Fruit fly (Drosophila melanogaster) whole organism, embryonic: Measurements from ENCODE around the gene HSPBAP1.

Experiments
- Adf1 ChIP-seq: fragments of 200-800 bp; sonication (Bioruptor generic); IDR thresholded peaks from 2 replicates; pipeline ENCODE4 v1.3.6; 2022; ENCODE audit warnings: missing biosample characterization, missing genetic modification characterization
- Asciz ChIP-seq: fragments of 200-800 bp; sonication (Bioruptor generic); optimal IDR thresholded peaks from 2 replicates; lab custom pipeline; 2017; ENCODE audit warnings: missing biosample characterization, mild to moderate bottlenecking, missing genetic modification characterization, missing genetic modification reagents
- CG10209 ChIP-seq: fragments of 200-800 bp; sonication (Bioruptor generic); optimal IDR thresholded peaks from 3 replicates; lab custom pipeline; 2017; ENCODE audit warnings: missing biosample characterization, mild to moderate bottlenecking, missing genetic modification characterization, missing genetic modification reagents
- CG10366 ChIP-seq: fragments of 200-800 bp; sonication (Bioruptor generic); IDR thresholded peaks from 2 replicates; pipeline ENCODE4 v1.3.6; 2022; ENCODE audit warnings: missing biosample characterization, missing genetic modification characterization
- CG10979 ChIP-seq: fragments of 200-800 bp; sonication (Bioruptor generic); optimal IDR thresholded peaks from 2 replicates; lab custom pipeline; 2018; ENCODE audit warnings: missing biosample characterization, mild to moderate bottlenecking, missing genetic modification characterization, moderate library complexity
- CG11247 ChIP-seq: fragments of 200-800 bp; sonication (Bioruptor generic); IDR thresholded peaks from 2 replicates; pipeline ENCODE4 v1.3.6; 2022; ENCODE audit warnings: missing biosample characterization, missing genetic modification characterization
- CG11695 ChIP-seq: fragments of 200-800 bp; sonication (Bioruptor generic); IDR thresholded peaks from 3 replicates; pipeline ENCODE4 v1.3.6; 2022; ENCODE audit warnings: missing biosample characterization, missing genetic modification characterization
- CG12071 ChIP-seq: fragments of 200-800 bp; sonication (Bioruptor generic); optimal IDR thresholded peaks from 3 replicates; lab custom pipeline; 2018; ENCODE audit warnings: missing biosample characterization, mild to moderate bottlenecking, missing genetic modification characterization
- CG14050 ChIP-seq: fragments of 200-800 bp; sonication (Bioruptor generic); IDR thresholded peaks from 3 replicates; pipeline ENCODE4 v1.3.6; 2022; ENCODE audit warnings: missing biosample characterization, missing genetic modification characterization
- CG15073 ChIP-seq: fragments of 200-800 bp; sonication (Bioruptor generic); optimal IDR thresholded peaks from 2 replicates; lab custom pipeline; 2016; ENCODE audit warnings: missing biosample characterization, missing genetic modification characterization
- CG15514 ChIP-seq: fragments of 200-800 bp; sonication (Bioruptor generic); optimal IDR thresholded peaks from 3 replicates; lab custom pipeline; 2017; ENCODE audit warnings: missing biosample characterization, missing genetic modification characterization, mild to moderate bottlenecking, moderate library complexity, missing genetic modification reagents
- CG16813 ChIP-seq: fragments of 200-800 bp; sonication (Bioruptor generic); IDR thresholded peaks from 3 replicates; pipeline ENCODE4 v1.3.6; 2022; ENCODE audit warnings: missing biosample characterization, missing genetic modification characterization; ENCODE audit not compliant: partially characterized antibody
- CG18599 ChIP-seq: fragments of 200-800 bp; sonication (Bioruptor generic); optimal IDR thresholded peaks from 3 replicates; lab custom pipeline; 2017; ENCODE audit warnings: missing biosample characterization, missing genetic modification characterization, mild to moderate bottlenecking, moderate library complexity, missing genetic modification reagents
- CG2120 ChIP-seq: fragments of 200-800 bp; sonication (Bioruptor generic); optimal IDR thresholded peaks from 3 replicates; lab custom pipeline; 2016; ENCODE audit warnings: missing biosample characterization, missing genetic modification characterization
- CG32532 ChIP-seq: fragments of 200-800 bp; sonication (Bioruptor generic); IDR thresholded peaks from 2 replicates; pipeline ENCODE4 v1.3.6; 2022; ENCODE audit warnings: missing biosample characterization, missing genetic modification characterization
- CG3281 ChIP-seq: fragments of 200-800 bp; sonication (Bioruptor generic); optimal IDR thresholded peaks from 3 replicates; lab custom pipeline; 2017; ENCODE audit warnings: missing biosample characterization, mild to moderate bottlenecking, missing genetic modification characterization
- CG6854 ChIP-seq: fragments of 200-800 bp; sonication (Bioruptor generic); optimal IDR thresholded peaks from 3 replicates; lab custom pipeline; 2017; ENCODE audit warnings: missing biosample characterization, mild to moderate bottlenecking, missing genetic modification characterization
- CG7372 ChIP-seq: fragments of 200-800 bp; sonication (Bioruptor generic); IDR thresholded peaks from 2 replicates; pipeline ENCODE4 v1.3.6; 2022; ENCODE audit warnings: missing biosample characterization, missing genetic modification characterization
- CG7556 ChIP-seq: fragments of 200-800 bp; sonication (Bioruptor generic); optimal IDR thresholded peaks from 2 replicates; lab custom pipeline; 2017; ENCODE audit warnings: missing biosample characterization, mild to moderate bottlenecking, missing genetic modification characterization
- CG7786 ChIP-seq: fragments of 200-800 bp; sonication (Bioruptor generic); optimal IDR thresholded peaks from 2 replicates; lab custom pipeline; 2016; ENCODE audit warnings: missing biosample characterization, missing genetic modification characterization
- CG9932 ChIP-seq: fragments of 200-800 bp; sonication (Bioruptor generic); IDR thresholded peaks from 2 replicates; pipeline ENCODE4 v1.3.6; 2022; ENCODE audit warnings: missing biosample characterization, missing genetic modification characterization
- Dbx ChIP-seq: fragments of 200-800 bp; sonication (Bioruptor generic); IDR thresholded peaks from 3 replicates; pipeline ENCODE4 v1.3.6; 2022; ENCODE audit warnings: missing biosample characterization, missing genetic modification characterization
- Deaf1 ChIP-seq: fragments of 200-800 bp; optimal IDR thresholded peaks from 3 replicates; lab custom pipeline; 2019; ENCODE audit warnings: missing biosample characterization, mild to moderate bottlenecking, missing genetic modification characterization, moderate library complexity
- Ets65A ChIP-seq: fragments of 200-800 bp; sonication (Bioruptor generic); peaks from one replicate; lab custom pipeline; 2016; ENCODE audit warnings: missing biosample characterization, missing genetic modification characterization
- Hmr ChIP-seq: fragments of 200-800 bp; sonication (Bioruptor generic); optimal IDR thresholded peaks from 3 replicates; lab custom pipeline; 2017; ENCODE audit warnings: mild to moderate bottlenecking, missing biosample characterization, missing genetic modification reagents, missing genetic modification characterization
- Med ChIP-seq: fragments of 200-800 bp; sonication (Bioruptor generic); peaks from one replicate; lab custom pipeline; 2016; ENCODE audit warnings: missing biosample characterization, missing genetic modification characterization, mild to moderate bottlenecking, inconsistent platforms, moderate library complexity
- Meics ChIP-seq: fragments of 200-800 bp; sonication (Bioruptor generic); optimal IDR thresholded peaks from 2 replicates; lab custom pipeline; 2017; ENCODE audit warnings: missing biosample characterization, mild to moderate bottlenecking, missing genetic modification characterization
- NFAT ChIP-seq: fragments of 200-800 bp; sonication (Bioruptor generic); IDR thresholded peaks from 2 replicates; pipeline ENCODE4 v1.3.6; 2022; ENCODE audit warnings: missing biosample characterization, missing genetic modification characterization
- Rfx ChIP-seq: fragments of 200-800 bp; sonication (Bioruptor generic); IDR thresholded peaks from 2 replicates; pipeline ENCODE4 v1.3.6; 2022; ENCODE audit warnings: missing biosample characterization, missing genetic modification characterization
- Rx ChIP-seq: fragments of 200-800 bp; sonication (Bioruptor generic); IDR thresholded peaks from 2 replicates; pipeline ENCODE4 v1.3.6; 2022; ENCODE audit warnings: missing biosample characterization, missing genetic modification characterization
- abd-A ChIP-seq: fragments of 200-800 bp; sonication (Bioruptor generic); optimal IDR thresholded peaks from 3 replicates; lab custom pipeline; 2019; ENCODE audit warnings: missing biosample characterization, mild to moderate bottlenecking, missing genetic modification characterization, moderate library complexity
- bsh ChIP-seq, 2 experiments: fragments of 200-800 bp; sonication (Bioruptor generic); optimal IDR thresholded peaks; 2 replicates each; lab custom pipeline; 2017 to 2018; ENCODE audit warnings: mild to moderate bottlenecking in 2 of 2, missing biosample characterization in 2 of 2, missing genetic modification characterization in 2 of 2, moderate library complexity in 1 of 2
- disco-r ChIP-seq: fragments of 200-800 bp; sonication (Bioruptor generic); optimal IDR thresholded peaks from 2 replicates; lab custom pipeline; 2016; ENCODE audit warnings: missing biosample characterization, missing genetic modification characterization
- dmrt11E ChIP-seq: fragments of 200-800 bp; sonication (Bioruptor generic); optimal IDR thresholded peaks from 3 replicates; lab custom pipeline; 2018; ENCODE audit warnings: missing biosample characterization, mild to moderate bottlenecking, missing genetic modification characterization, moderate library complexity
- dysf ChIP-seq: fragments of 200-800 bp; sonication (Bioruptor generic); IDR thresholded peaks from 3 replicates; pipeline ENCODE4 v1.3.6; 2022; ENCODE audit warnings: missing biosample characterization, missing genetic modification characterization
- gce ChIP-seq: fragments of 200-800 bp; sonication (Bioruptor generic); IDR thresholded peaks from 3 replicates; pipeline ENCODE4 v1.3.6; 2022; ENCODE audit warnings: missing biosample characterization, missing genetic modification characterization
- hkb ChIP-seq, 2 experiments: fragments of 200-800 bp in 1 of 2; fragments of >200 bp in 1 of 2; sonication (Bioruptor generic) in 1 of 2; IDR thresholded peaks in 1 of 2; optimal IDR thresholded peaks in 1 of 2; 2 replicates each; pipeline versions ENCODE4 v1.3.6 to Lab custom; 2017 to 2022; ENCODE audit warnings: missing biosample characterization in 1 of 2, missing genetic modification characterization in 1 of 2
- jing ChIP-seq: fragments of 200-800 bp; sonication (Bioruptor generic); optimal IDR thresholded peaks from 2 replicates; lab custom pipeline; 2018; ENCODE audit warnings: missing biosample characterization, mild to moderate bottlenecking, missing genetic modification characterization
- lab ChIP-seq: fragments of 200-800 bp; sonication (Bioruptor generic); optimal IDR thresholded peaks from 3 replicates; lab custom pipeline; 2017; ENCODE audit warnings: missing biosample characterization, missing genetic modification characterization, mild to moderate bottlenecking, moderate library complexity, missing genetic modification reagents
- lilli ChIP-seq: fragments of 200-800 bp; sonication (Bioruptor generic); optimal IDR thresholded peaks from 3 replicates; lab custom pipeline; 2016; ENCODE audit warnings: missing biosample characterization, missing genetic modification characterization
- lmd ChIP-seq: fragments of 200-800 bp; sonication (Bioruptor generic); IDR thresholded peaks from 2 replicates; pipeline ENCODE4 v1.3.6; 2022; ENCODE audit warnings: missing biosample characterization, missing genetic modification characterization
- nau ChIP-seq: fragments of 200-800 bp; sonication (Bioruptor generic); optimal IDR thresholded peaks from 3 replicates; lab custom pipeline; 2017; ENCODE audit warnings: missing biosample characterization, mild to moderate bottlenecking, missing genetic modification characterization, missing genetic modification reagents
- pho ChIP-seq: fragments of 200-800 bp; sonication (Bioruptor generic); optimal IDR thresholded peaks from 2 replicates; lab custom pipeline; 2016; ENCODE audit warnings: missing biosample characterization, missing genetic modification characterization
- row ChIP-seq: fragments of 200-800 bp; sonication (Bioruptor generic); IDR thresholded peaks from 3 replicates; pipeline ENCODE4 v1.3.6; 2022; ENCODE audit warnings: missing biosample characterization, missing genetic modification characterization
- scrt ChIP-seq: fragments of 200-800 bp; sonication (Bioruptor generic); optimal IDR thresholded peaks from 2 replicates; lab custom pipeline; 2018; ENCODE audit warnings: missing biosample characterization, mild to moderate bottlenecking, missing genetic modification characterization, moderate library complexity
- slbo ChIP-seq: fragments of 200-800 bp; sonication (Bioruptor generic); IDR thresholded peaks from 2 replicates; pipeline ENCODE4 v1.3.6; 2022; ENCODE audit warnings: missing biosample characterization, missing genetic modification characterization
- unpg ChIP-seq: fragments of 200-800 bp; sonication (Bioruptor generic); optimal IDR thresholded peaks from 3 replicates; lab custom pipeline; 2018; ENCODE audit warnings: missing biosample characterization, mild to moderate bottlenecking, missing genetic modification characterization, moderate library complexity
- wdn ChIP-seq: fragments of 200-800 bp; sonication (Bioruptor generic); IDR thresholded peaks from 2 replicates; pipeline ENCODE4 v1.3.6; 2022; ENCODE audit warnings: missing biosample characterization, missing genetic modification characterization

Gene HSPBAP1

dm6 chr3R:27661971-27662489, 33.0 kb upstream of the HSPBAP1 start, which contains the start of gene unc80:
Gene unc80 (plus strand): TSS chr3R:27662439.
- TF ChIP-seq jing (GFP tag; lab: Kevin White, UChicago) (no peak), CG18599 (GFP tag; lab: Kevin White, UChicago) (peak; percentile 81), CG32532 (GFP tag; lab: Robert Waterston, UW) (peak; percentile 51; the same call in 1 of the 2 replicates), CG10209 (GFP tag; lab: Kevin White, UChicago) (peak; percentile 7), Rx (GFP tag; lab: Robert Waterston, UW) (no peak), wdn (0 out of 2 replicates have a peak, but pooled peaks have one; percentile 50), CG16813 (GFP tag; lab: Robert Waterston, UW) (no peak), lmd (GFP tag; lab: Robert Waterston, UW) (peak; percentile 27; the same call in 1 of the 2 replicates), Ets65A (GFP tag; lab: Kevin White, UChicago) (peak; percentile 13), Meics (GFP tag; lab: Kevin White, UChicago) (peak; percentile 34), scrt (GFP tag; lab: Kevin White, UChicago) (peak; percentile 19), Deaf1 (peak; percentile 84), Hmr (GFP tag; lab: Kevin White, UChicago) (peak; percentile 59), CG7556 (peak; percentile 14), dmrt11E (tag; lab: Kevin White, UChicago) (no peak), CG11695 (GFP tag; lab: Robert Waterston, UW) (no peak), row (GFP tag; lab: Robert Waterston, UW) (peak; percentile 43; the same call in 2 of the 3 replicates), Med (peak; percentile 86), CG6854 (GFP tag; lab: Kevin White, UChicago) (peak; percentile 18), lilli (GFP tag; lab: Kevin White, UChicago) (peak; percentile 7), Asciz (GFP tag; lab: Kevin White, UChicago) (no peak), CG15073 (GFP tag; lab: Kevin White, UChicago) (no peak), pho (GFP tag; lab: Kevin White, UChicago) (peak; percentile 11), hkb (optimal IDR thresholded peaks at IDR 0.05; lab: Kevin White, UChicago) (no peak), hkb (GFP tag; IDR thresholded peaks at IDR 0.05; lab: Robert Waterston, UW) (0 out of 2 replicates have a peak, but pooled peaks have one; percentile 15), CG15514 (GFP tag; lab: Kevin White, UChicago) (peak; percentile 19), dysf (peak; percentile 32; the same call in 1 of the 3 replicates), Rfx (GFP tag; lab: Robert Waterston, UW) (0 out of 2 replicates have a peak, but pooled peaks have one; percentile 29), CG2120 (peak; percentile 59), Adf1 (GFP tag; lab: Robert Waterston, UW) (peak; percentile 9; the same call in 1 of the 2 replicates), CG7372 (0 out of 2 replicates have a peak, but pooled peaks have one; percentile 8), NFAT (peak; percentile 43), CG12071 (peak; percentile 16), CG10366 (peak; percentile 65), unpg (GFP tag; lab: Kevin White, UChicago) (no peak), abd-A (tag; lab: Kevin White, UChicago) (peak; percentile 55), CG14050 (GFP tag; lab: Robert Waterston, UW) (0 out of 3 replicates have a peak, but pooled peaks have one; percentile 18), CG7786 (GFP tag; lab: Kevin White, UChicago) (no peak), slbo (GFP tag; lab: Robert Waterston, UW) (peak; percentile 42; the same call in 1 of the 2 replicates), nau (GFP tag; lab: Kevin White, UChicago) (no peak), bsh (GFP tag; optimal IDR thresholded peaks at IDR 0.05; lab: Kevin White, UChicago) (no peak), CG10979 (tag; lab: Kevin White, UChicago) (no peak), CG3281 (GFP tag; lab: Kevin White, UChicago) (peak; percentile 28), lab (GFP tag; lab: Kevin White, UChicago) (peak; percentile 73), Dbx (peak; percentile 30; the same call in 1 of the 3 replicates), gce (GFP tag; lab: Robert Waterston, UW) (peak; percentile 15; the same call in 1 of the 3 replicates), CG11247 (GFP tag; lab: Robert Waterston, UW) (0 out of 2 replicates have a peak, but pooled peaks have one; percentile 24), disco-r (GFP tag; lab: Kevin White, UChicago) (no peak), CG9932 (GFP tag; lab: Robert Waterston, UW) (peak; percentile 43; the same call in 1 of the 2 replicates)
